Worm (Caenorhabditis elegans) whole organism, young adult: Measurements from ENCODE around the gene F42G4.2.
"Not testable (repeated sequence)": the region's sequence is repeated elsewhere in the genome, so short reads cannot be mapped to it uniquely, and the experiment has no call there.

Experiments used
- F37B4.10 ChIP-seq: fragments of 200-800 bp; sonication (Bioruptor generic); IDR thresholded peaks from 2 replicates; pipeline ENCODE4 v1.3.6; 2022; ENCODE audit warnings: missing genetic modification characterization, missing compliant biosample characterization
- F49E8.2 ChIP-seq: sonication (generic microtip); optimal IDR thresholded peaks from 3 replicates; lab custom pipeline; 2017; ENCODE audit warnings: missing genetic modification characterization, mild to moderate bottlenecking, missing compliant biosample characterization, antibody characterized with exemption, moderate library complexity; ENCODE audit not compliant: insufficient read depth
- Y53G8AR.9 ChIP-seq: fragments of 200-800 bp; sonication (Bioruptor generic); conservative IDR thresholded peaks from 2 replicates; pipeline ENCODE4 v1.3.6; 2022; ENCODE audit warnings: missing genetic modification reagents, missing genetic modification characterization, missing compliant biosample characterization
- dox-1 ChIP-seq: fragments of 200-800 bp; sonication (Bioruptor generic); IDR thresholded peaks from 2 replicates; pipeline ENCODE4 v1.3.6; 2022; ENCODE audit warnings: missing genetic modification reagents, missing genetic modification characterization, missing compliant biosample characterization
- efl-1 ChIP-seq: fragments of 150-350 bp; optimal IDR thresholded peaks from 2 replicates; lab custom pipeline; 2014; ENCODE audit warnings: missing biosample characterization, missing genetic modification reagents, missing genetic modification characterization
- lin-35 ChIP-seq, 3 experiments: fragments of 150-350 bp in 2 of 3; sonication (generic microtip) in 1 of 3; optimal IDR thresholded peaks; 2 replicates each; lab custom pipeline; 2014 to 2018; ENCODE audit warnings: missing biosample characterization in 3 of 3, missing genetic modification characterization in 3 of 3, missing genetic modification reagents in 3 of 3
- lsl-1 ChIP-seq: fragments of 200-800 bp; sonication (Bioruptor generic); optimal IDR thresholded peaks from 2 replicates; lab custom pipeline; 2018; ENCODE audit warnings: mild to moderate bottlenecking, missing genetic modification characterization, moderate library complexity, missing compliant biosample characterization
- snpc-3.4 ChIP-seq: sonication (generic microtip); optimal IDR thresholded peaks from 2 replicates; lab custom pipeline; 2017; ENCODE audit warnings: missing genetic modification characterization, mild to moderate bottlenecking, missing compliant biosample characterization, antibody characterized with exemption, moderate library complexity, missing genotype, missing genetic modification reagents

DNA sequence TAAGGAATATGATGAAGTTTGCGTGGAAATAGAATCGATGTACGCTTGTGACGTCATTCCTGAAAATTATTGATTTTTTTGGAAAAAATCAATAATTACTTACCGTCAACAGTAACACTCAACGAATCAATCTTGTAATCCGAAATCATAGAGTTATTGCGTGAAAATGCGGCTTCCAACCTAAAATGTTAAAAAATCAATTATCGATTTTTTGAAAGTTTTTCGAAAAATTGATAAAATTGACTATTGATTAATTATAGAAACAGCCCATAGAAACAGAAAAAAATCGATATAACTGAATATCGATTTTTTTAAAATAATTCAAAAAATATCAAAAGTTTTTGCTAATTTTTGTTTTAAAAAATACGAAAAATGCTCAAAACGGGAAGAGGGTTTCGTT, 603 bp upstream of the F42G4.2 start, which contains the start of gene F42G4.7:
- not testable (repeated sequence) for TF ChIP-seq F37B4.10 (GFP tag; lab: Robert Waterston, UW); efl-1; dox-1; snpc-3.4 (tag; lab: Kevin White, UChicago); lsl-1 (GFP tag; lab: Kevin White, UChicago); F49E8.2 (tag; lab: Kevin White, UChicago); lin-35 (GFP tag; optimal IDR thresholded peaks at IDR 0.05; lab: Kevin White, UChicago); Y53G8AR.9
